Worm (Caenorhabditis elegans): ENCODE measurements around the gene srh-89.

DNA sequence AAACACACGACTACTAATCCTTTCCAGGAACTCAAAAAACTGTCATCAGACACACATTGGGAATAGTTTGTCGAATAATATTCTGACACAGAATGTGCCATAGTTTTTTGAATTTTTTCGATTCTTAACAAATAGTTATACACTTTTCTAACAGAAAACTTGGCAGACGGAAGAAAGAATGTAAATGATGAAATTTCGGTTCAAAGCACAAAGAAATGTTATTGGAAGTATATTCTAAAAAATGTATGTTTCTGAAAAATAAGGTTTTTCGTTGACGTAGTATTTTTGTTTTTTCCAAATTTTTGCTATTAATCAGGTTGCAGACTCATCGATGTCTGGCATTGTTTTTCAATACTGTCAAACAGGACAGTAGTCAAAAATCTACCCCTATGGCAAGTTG, 3.7 kb downstream of the srh-89 start, which contains the start of gene srh-92:
- no peak for TF ChIP-seq blmp-1 (tag; optimal IDR thresholded peaks at IDR 0.05; ENCODE audit: insufficient read depth)
- no peak for TF ChIP-seq lin-39 (tag; optimal IDR thresholded peaks at IDR 0.05)
- no peak for TF ChIP-seq unc-62 (GFP tag; optimal IDR thresholded peaks at IDR 0.05)
- no peak for TF ChIP-seq lsy-2 (tag; optimal IDR thresholded peaks at IDR 0.05)
- no peak for TF ChIP-seq F13H6.1 (tag; optimal IDR thresholded peaks at IDR 0.05)
